Worm (Caenorhabditis elegans): Measurements from ENCODE around the gene cubn-1.

ce11 chrV:12583421-12583820 lies 27.7 kb upstream of the cubn-1 start:
- no peak for TF ChIP-seq ztf-29 (GFP tag; IDR thresholded peaks at IDR 0.05)
- TF ChIP-seq klf-2 (GFP tag; conservative IDR thresholded peaks at IDR 0.05) = no peak
- no peak for TF ChIP-seq flt-1 (GFP tag; IDR thresholded peaks at IDR 0.05)
- TF ChIP-seq tab-1 (GFP tag; IDR thresholded peaks at IDR 0.05) = no peak
- TF ChIP-seq ztf-23 (GFP tag; IDR thresholded peaks at IDR 0.05) = no peak
